ENCODE assay signal across 4 fruit fly cellular contexts in genomic region chrX:13639998-13640691, dm6.
TF ChIP-seq lines count a peak whose summit lies in the region.

No protein-coding gene starts in this region.

TF ChIP-seq in whole organism, adult, 20 proteins besides CTCF, POLR2A, EP300 and RAD21 (continued from another document):
- TF ChIP-seq pad (GFP tag; optimal IDR thresholded peaks at IDR 0.05; lab: Kevin White, UChicago) (peak; percentile 89), CG33017 (tag; optimal IDR thresholded peaks at IDR 0.05; lab: Kevin White, UChicago) (peak; percentile 93)

TF ChIP-seq in whole organism, embryonic, 481 proteins besides CTCF, POLR2A, EP300 and RAD21 (continued from another document and continues in another):
- peak; percentile 99 for TF ChIP-seq mirr (GFP tag; optimal IDR thresholded peaks at IDR 0.05; lab: Kevin White, UChicago)
- peak; percentile 98 for TF ChIP-seq CG12299 (tag; optimal IDR thresholded peaks at IDR 0.05; lab: Kevin White, UChicago)
- TF ChIP-seq CG14667 (GFP tag; IDR thresholded peaks at IDR 0.05; lab: Robert Waterston, UW): peak; percentile 98
- peak; percentile 99 for TF ChIP-seq slp2 (GFP tag; optimal IDR thresholded peaks at IDR 0.05; lab: Kevin White, UChicago)
- peak; percentile 99 for TF ChIP-seq nmo (GFP tag; optimal IDR thresholded peaks at IDR 0.05; lab: Kevin White, UChicago)
- TF ChIP-seq CG30403 (GFP tag; optimal IDR thresholded peaks at IDR 0.05; lab: Kevin White, UChicago): peak; percentile 98
- TF ChIP-seq bigmax (GFP tag; optimal IDR thresholded peaks at IDR 0.05; lab: Kevin White, UChicago): peak; percentile 77
- peak in 1 of 2 experiments; percentile 91 for TF ChIP-seq Hr78 (GFP tag; optimal IDR thresholded peaks at IDR 0.05; lab: Kevin White, UChicago)
- TF ChIP-seq bsh (GFP tag; optimal IDR thresholded peaks at IDR 0.05; lab: Kevin White, UChicago): peak; percentile 94 to 99
- peak; percentile 99 for TF ChIP-seq ATbp (GFP tag; optimal IDR thresholded peaks at IDR 0.05; lab: Kevin White, UChicago)
- peak; percentile 77; the same call in 2 of the 3 replicates for TF ChIP-seq CG7963 (GFP tag; IDR thresholded peaks at IDR 0.05; lab: Robert Waterston, UW; ENCODE audit: partially characterized antibody)
- peak; percentile 99 for TF ChIP-seq Fer3 (tag; optimal IDR thresholded peaks at IDR 0.05; lab: Kevin White, UChicago)
- TF ChIP-seq cas (GFP tag; IDR thresholded peaks at IDR 0.05; lab: Robert Waterston, UW): peak; percentile 97
- TF ChIP-seq Side (GFP tag; optimal IDR thresholded peaks at IDR 0.05; lab: Kevin White, UChicago): peak; percentile 99
- peak; percentile 99 for TF ChIP-seq unpg (GFP tag; optimal IDR thresholded peaks at IDR 0.05; lab: Kevin White, UChicago)
- peak; percentile 98 for TF ChIP-seq Ravus (GFP tag; IDR thresholded peaks at IDR 0.05; lab: Robert Waterston, UW)
- peak; percentile 97 for TF ChIP-seq CG6254 (GFP tag; optimal IDR thresholded peaks at IDR 0.05; lab: Kevin White, UChicago)
- TF ChIP-seq tio (GFP tag; optimal IDR thresholded peaks at IDR 0.05; lab: Kevin White, UChicago): peak; percentile 97
- TF ChIP-seq cwo (GFP tag; optimal IDR thresholded peaks at IDR 0.05; lab: Kevin White, UChicago): peak; percentile 98
- peak; percentile 96 for TF ChIP-seq CG7987 (GFP tag; optimal IDR thresholded peaks at IDR 0.05; lab: Kevin White, UChicago)
- TF ChIP-seq Atf-2 (GFP tag; optimal IDR thresholded peaks at IDR 0.05; lab: Kevin White, UChicago): peak; percentile 99
- TF ChIP-seq CG13424 (tag; optimal IDR thresholded peaks at IDR 0.05; lab: Kevin White, UChicago): peak; percentile 99
- TF ChIP-seq CG5953 (GFP tag; IDR thresholded peaks at IDR 0.05; lab: Robert Waterston, UW): peak; percentile 99
- peak; percentile 93 for TF ChIP-seq Bdp1 (GFP tag; optimal IDR thresholded peaks at IDR 0.05; lab: Kevin White, UChicago)
- TF ChIP-seq knrl (GFP tag; IDR thresholded peaks at IDR 0.05; lab: Robert Waterston, UW; ENCODE audit: partially characterized antibody): peak; percentile 71
- TF ChIP-seq pita (GFP tag; optimal IDR thresholded peaks at IDR 0.05; lab: Kevin White, UChicago): no peak
- peak; percentile 96 for TF ChIP-seq CG10565 (GFP tag; optimal IDR thresholded peaks at IDR 0.05; lab: Kevin White, UChicago)
- peak; percentile 96 for TF ChIP-seq p53 (GFP tag; optimal IDR thresholded peaks at IDR 0.05; lab: Kevin White, UChicago)
- peak; percentile 98 for TF ChIP-seq CG1233 (GFP tag; optimal IDR thresholded peaks at IDR 0.05; lab: Kevin White, UChicago)
- TF ChIP-seq Aef1 (GFP tag; IDR thresholded peaks at IDR 0.05; lab: Robert Waterston, UW): peak; percentile 99
- TF ChIP-seq z (GFP tag; IDR thresholded peaks at IDR 0.05; lab: Robert Waterston, UW): peak; percentile 82
- TF ChIP-seq sob (GFP tag; IDR thresholded peaks at IDR 0.05; lab: Robert Waterston, UW): peak; percentile 99
- TF ChIP-seq sc (optimal IDR thresholded peaks at IDR 0.05; lab: Kevin White, UChicago): no peak
- TF ChIP-seq sc (GFP tag; optimal IDR thresholded peaks at IDR 0.05; lab: Kevin White, UChicago): peak; percentile 98
- TF ChIP-seq Optix (GFP tag; IDR thresholded peaks at IDR 0.05; lab: Robert Waterston, UW): peak; percentile 99
- TF ChIP-seq dpn (GFP tag; optimal IDR thresholded peaks at IDR 0.05; lab: Kevin White, UChicago): peak; percentile 99
- peak; percentile 98 to 99 for TF ChIP-seq Pdp1 (GFP tag; optimal IDR thresholded peaks at IDR 0.05; lab: Kevin White, UChicago)
- peak; percentile 98 for TF ChIP-seq HmgD (GFP tag; optimal IDR thresholded peaks at IDR 0.05; lab: Kevin White, UChicago)
- TF ChIP-seq scrt (GFP tag; optimal IDR thresholded peaks at IDR 0.05; lab: Kevin White, UChicago): peak; percentile 96
- TF ChIP-seq kni (GFP tag; optimal IDR thresholded peaks at IDR 0.05; lab: Kevin White, UChicago): peak; percentile 98
- peak; percentile 99 for TF ChIP-seq tgo (GFP tag; IDR thresholded peaks at IDR 0.05; lab: Robert Waterston, UW)
- TF ChIP-seq Fer2 (tag; optimal IDR thresholded peaks at IDR 0.05; lab: Kevin White, UChicago): peak; percentile 95
- TF ChIP-seq lmd (GFP tag; IDR thresholded peaks at IDR 0.05; lab: Robert Waterston, UW): peak; percentile 99

TF ChIP-seq in whole organism, prepupa, 60 proteins besides CTCF, POLR2A, EP300 and RAD21 (continued from another document):
- TF ChIP-seq Lpt (GFP tag; optimal IDR thresholded peaks at IDR 0.05; lab: Kevin White, UChicago) (peak; percentile 98), fd85E (GFP tag; optimal IDR thresholded peaks at IDR 0.05; lab: Kevin White, UChicago) (peak; percentile 97), CG16779 (tag; optimal IDR thresholded peaks at IDR 0.05; lab: Kevin White, UChicago) (peak; percentile 97), CG6792 (GFP tag; optimal IDR thresholded peaks at IDR 0.05; lab: Kevin White, UChicago) (peak; percentile 98), Eip93F (GFP tag; optimal IDR thresholded peaks at IDR 0.05; lab: Kevin White, UChicago) (peak; percentile 83), pdm3 (GFP tag; optimal IDR thresholded peaks at IDR 0.05; lab: Kevin White, UChicago) (peak; percentile 99), Smox (GFP tag; optimal IDR thresholded peaks at IDR 0.05; lab: Kevin White, UChicago) (peak; percentile 94), Ets21C (GFP tag; optimal IDR thresholded peaks at IDR 0.05; lab: Kevin White, UChicago) (peak; percentile 91), Hr39 (GFP tag; optimal IDR thresholded peaks at IDR 0.05; lab: Kevin White, UChicago) (peak; percentile 95), fkh (GFP tag; optimal IDR thresholded peaks at IDR 0.05; lab: Kevin White, UChicago) (peak; percentile 98), CG11762 (GFP tag; optimal IDR thresholded peaks at IDR 0.05; lab: Kevin White, UChicago; ENCODE audit: insufficient read depth) (peak; percentile 98), CG9139 (GFP tag; optimal IDR thresholded peaks at IDR 0.05; lab: Kevin White, UChicago) (peak; percentile 94), salr (GFP tag; optimal IDR thresholded peaks at IDR 0.05; lab: Kevin White, UChicago) (peak; percentile 96 to 97), dac (GFP tag; optimal IDR thresholded peaks at IDR 0.05; lab: Kevin White, UChicago) (peak; percentile 98), CG32006 (GFP tag; optimal IDR thresholded peaks at IDR 0.05; lab: Kevin White, UChicago) (peak; percentile 98), vri (GFP tag; optimal IDR thresholded peaks at IDR 0.05; lab: Kevin White, UChicago) (peak; percentile 90), CG10631 (GFP tag; optimal IDR thresholded peaks at IDR 0.05; lab: Kevin White, UChicago) (peak; percentile 97), CG8119 (GFP tag; IDR thresholded peaks at IDR 0.05; lab: Robert Waterston, UW) (peak; percentile 99), svp (GFP tag; lab: Kevin White, UChicago) (peak; percentile 98), achi (GFP tag; optimal IDR thresholded peaks at IDR 0.05; lab: Kevin White, UChicago) (peak; percentile 98), CG8632 (GFP tag; optimal IDR thresholded peaks at IDR 0.05; lab: Kevin White, UChicago) (peak; percentile 98), Sox102F (GFP tag; optimal IDR thresholded peaks at IDR 0.05; lab: Kevin White, UChicago) (peak; percentile 96), Met (GFP tag; optimal IDR thresholded peaks at IDR 0.05; lab: Kevin White, UChicago) (peak; percentile 95), Sox14 (GFP tag; optimal IDR thresholded peaks at IDR 0.05; lab: Kevin White, UChicago) (peak; percentile 98), CG6854 (GFP tag; optimal IDR thresholded peaks at IDR 0.05; lab: Kevin White, UChicago) (peak; percentile 86), ss (GFP tag; optimal IDR thresholded peaks at IDR 0.05; lab: Kevin White, UChicago) (peak; percentile 98), net (GFP tag; optimal IDR thresholded peaks at IDR 0.05; lab: Kevin White, UChicago) (peak; percentile 99), Gug (GFP tag; IDR thresholded peaks at IDR 0.05; lab: Robert Waterston, UW) (peak; percentile 97), CG3032 (tag; optimal IDR thresholded peaks at IDR 0.05; lab: Kevin White, UChicago) (peak; percentile 95), topi (GFP tag; optimal IDR thresholded peaks at IDR 0.05; lab: Kevin White, UChicago) (peak; percentile 97), OdsH (GFP tag; optimal IDR thresholded peaks at IDR 0.05; lab: Kevin White, UChicago) (peak; percentile 98), Eip75B (GFP tag; optimal IDR thresholded peaks at IDR 0.05; lab: Kevin White, UChicago) (peak; percentile 98), CG6276 (GFP tag; optimal IDR thresholded peaks at IDR 0.05; lab: Kevin White, UChicago) (peak; percentile 99), Eip78C (GFP tag; lab: Kevin White, UChicago) (peak; percentile 100), acj6 (GFP tag; optimal IDR thresholded peaks at IDR 0.05; lab: Kevin White, UChicago) (peak; percentile 98), Hr4 (GFP tag; optimal IDR thresholded peaks at IDR 0.05; lab: Kevin White, UChicago) (peak; percentile 99), CG1621 (tag; optimal IDR thresholded peaks at IDR 0.05; lab: Kevin White, UChicago) (peak; percentile 98), fd59A (GFP tag; optimal IDR thresholded peaks at IDR 0.05; lab: Kevin White, UChicago) (peak; percentile 95), CG34406 (GFP tag; optimal IDR thresholded peaks at IDR 0.05; lab: Kevin White, UChicago) (peak; percentile 98), esn (GFP tag; optimal IDR thresholded peaks at IDR 0.05; lab: Kevin White, UChicago) (peak; percentile 93), cyc (GFP tag; optimal IDR thresholded peaks at IDR 0.05; lab: Kevin White, UChicago) (peak; percentile 93)

TF ChIP-seq in whole organism, wandering third instar larva, 38 proteins besides CTCF, POLR2A, EP300 and RAD21 (continued from another document):
- TF ChIP-seq Myc (optimal IDR thresholded peaks at IDR 0.05; lab: Kevin White, UChicago): no peak
- peak; percentile 71 for TF ChIP-seq HLH106 (tag; optimal IDR thresholded peaks at IDR 0.05; lab: Kevin White, UChicago)
- TF ChIP-seq CG9705 (GFP tag; optimal IDR thresholded peaks at IDR 0.05; lab: Kevin White, UChicago): peak; percentile 21
- TF ChIP-seq usp (GFP tag; optimal IDR thresholded peaks at IDR 0.05; lab: Kevin White, UChicago): no peak
- TF ChIP-seq CrebA (GFP tag; optimal IDR thresholded peaks at IDR 0.05; lab: Kevin White, UChicago; ENCODE audit: borderline replicate concordance): peak; percentile 69
- TF ChIP-seq dmrt93B (GFP tag; optimal IDR thresholded peaks at IDR 0.05; lab: Kevin White, UChicago): peak; percentile 42
- TF ChIP-seq Rel (GFP tag; optimal IDR thresholded peaks at IDR 0.05; lab: Kevin White, UChicago): peak; percentile 77
- TF ChIP-seq Rel (tag; optimal IDR thresholded peaks at IDR 0.05; lab: Kevin White, UChicago): no peak
- no peak for TF ChIP-seq Dfd (GFP tag; optimal IDR thresholded peaks at IDR 0.05; lab: Kevin White, UChicago)
- no peak for TF ChIP-seq dl (GFP tag; optimal IDR thresholded peaks at IDR 0.05; lab: Kevin White, UChicago; ENCODE audit: insufficient read depth in 1 of 2, partially characterized antibody in 2 of 2)
- peak; percentile 77 for TF ChIP-seq psq (GFP tag; optimal IDR thresholded peaks at IDR 0.05; lab: Kevin White, UChicago)
- no peak for TF ChIP-seq Hr78 (GFP tag; optimal IDR thresholded peaks at IDR 0.05; lab: Kevin White, UChicago)
- TF ChIP-seq OdsH (GFP tag; optimal IDR thresholded peaks at IDR 0.05; lab: Kevin White, UChicago): peak; percentile 86
- peak; percentile 74 for TF ChIP-seq woc (GFP tag; optimal IDR thresholded peaks at IDR 0.05; lab: Kevin White, UChicago)
- peak; percentile 91 for TF ChIP-seq ey (GFP tag; optimal IDR thresholded peaks at IDR 0.05; lab: Kevin White, UChicago)
- TF ChIP-seq N (GFP tag; optimal IDR thresholded peaks at IDR 0.05; lab: Kevin White, UChicago): no peak
